Fruit fly (Drosophila melanogaster): ENCODE data around the gene lmgB.

Gene lmgB

dm6 chr2L:8534515-8535295 lies 6.3 kb upstream of the lmgB start (continued):
- TF ChIP-seq CG3726 (GFP tag; IDR thresholded peaks at IDR 0.05), result peak; percentile 94
- TF ChIP-seq CG10979 (tag; optimal IDR thresholded peaks at IDR 0.05), result peak; percentile 97
- peak; percentile 79 for TF ChIP-seq CG17361 (GFP tag; IDR thresholded peaks at IDR 0.05)
- peak; percentile 97 for TF ChIP-seq CG11504 (tag; optimal IDR thresholded peaks at IDR 0.05)
- peak; percentile 51 for TF ChIP-seq CG7928 (GFP tag; optimal IDR thresholded peaks at IDR 0.05)
- peak; percentile 77 for TF ChIP-seq CG2120 (GFP tag; optimal IDR thresholded peaks at IDR 0.05)
- TF ChIP-seq PHDP (tag; optimal IDR thresholded peaks at IDR 0.05), result peak; percentile 96

dm6 chr2L:8534118-8534514 lies 5.7 kb upstream of the lmgB start:
- TF ChIP-seq Eip74EF (GFP tag; optimal IDR thresholded peaks at IDR 0.05), result no peak
- no peak for TF ChIP-seq jumu (GFP tag; optimal IDR thresholded peaks at IDR 0.05)
- TF ChIP-seq C15 (GFP tag; IDR thresholded peaks at IDR 0.05), result no peak
- TF ChIP-seq ssp (GFP tag; IDR thresholded peaks at IDR 0.05), result no peak
- peak; percentile 63 for TF ChIP-seq GATAe (GFP tag; conservative IDR thresholded peaks at IDR 0.05)
- peak; percentile 100 for TF ChIP-seq exex (tag; optimal IDR thresholded peaks at IDR 0.05)
- TF ChIP-seq CG32772 (GFP tag; IDR thresholded peaks at IDR 0.05), result no peak
- no peak for TF ChIP-seq dysf (GFP tag; IDR thresholded peaks at IDR 0.05)
- TF ChIP-seq Aef1 (GFP tag; IDR thresholded peaks at IDR 0.05), result no peak
- TF ChIP-seq eyg (GFP tag; optimal IDR thresholded peaks at IDR 0.05), result no peak
- no peak for TF ChIP-seq HLH54F (GFP tag; optimal IDR thresholded peaks at IDR 0.05)
- TF ChIP-seq MESR4 (GFP tag; optimal IDR thresholded peaks at IDR 0.05), result no peak
- TF ChIP-seq YL-1 (GFP tag; optimal IDR thresholded peaks at IDR 0.05), result no peak
- no peak for TF ChIP-seq ken (GFP tag; IDR thresholded peaks at IDR 0.05)
- TF ChIP-seq CG1832 (GFP tag; optimal IDR thresholded peaks at IDR 0.05), result no peak
- TF ChIP-seq kah (GFP tag; optimal IDR thresholded peaks at IDR 0.05), result no peak
- peak; percentile 3 for TF ChIP-seq grn (GFP tag; optimal IDR thresholded peaks at IDR 0.05)

dm6 chr2L:8533632-8534031 lies 5.2 kb upstream of the lmgB start:
- peak; percentile 68 for TF ChIP-seq z (GFP tag; IDR thresholded peaks at IDR 0.05)
- TF ChIP-seq twi (tag; optimal IDR thresholded peaks at IDR 0.05), result peak; percentile 33
- TF ChIP-seq dati (GFP tag; IDR thresholded peaks at IDR 0.05), result 0 out of 2 replicates have a peak, but pooled peaks have one; percentile 15
- TF ChIP-seq hb (GFP tag; IDR thresholded peaks at IDR 0.05; ENCODE audit: partially characterized antibody), result no peak
- no peak for TF ChIP-seq CG3726 (GFP tag; IDR thresholded peaks at IDR 0.05)
- TF ChIP-seq rib (GFP tag; IDR thresholded peaks at IDR 0.05), result no peak
- no peak for TF ChIP-seq Rx (GFP tag; IDR thresholded peaks at IDR 0.05)
- TF ChIP-seq MBD-R2 (GFP tag; IDR thresholded peaks at IDR 0.05), result no peak
- TF ChIP-seq CG8290 (GFP tag; optimal IDR thresholded peaks at IDR 0.05), result no peak
- no peak for TF ChIP-seq CG8290 (tag; optimal IDR thresholded peaks at IDR 0.05)
- TF ChIP-seq crol (GFP tag; IDR thresholded peaks at IDR 0.05), result no peak
- no peak for TF ChIP-seq Mrtf (GFP tag; IDR thresholded peaks at IDR 0.05)
- TF ChIP-seq CG4854 (GFP tag; optimal IDR thresholded peaks at IDR 0.05), result no peak
- no peak for TF ChIP-seq CG1647 (GFP tag; optimal IDR thresholded peaks at IDR 0.05)
- no peak for TF ChIP-seq cwo (GFP tag; optimal IDR thresholded peaks at IDR 0.05)
- no peak for TF ChIP-seq CG6254 (GFP tag; optimal IDR thresholded peaks at IDR 0.05)
- no peak for TF ChIP-seq Eip74EF (GFP tag; optimal IDR thresholded peaks at IDR 0.05)
- no peak for TF ChIP-seq dm (GFP tag; optimal IDR thresholded peaks at IDR 0.05)
- no peak for TF ChIP-seq CG16813 (GFP tag; IDR thresholded peaks at IDR 0.05; ENCODE audit: partially characterized antibody)
- no peak for TF ChIP-seq sima (GFP tag; optimal IDR thresholded peaks at IDR 0.05)
- no peak for TF ChIP-seq pfk (GFP tag; optimal IDR thresholded peaks at IDR 0.05)
- no peak for TF ChIP-seq CG9817 (tag; optimal IDR thresholded peaks at IDR 0.05)
- TF ChIP-seq sens (GFP tag), result peak; percentile 58
- no peak for TF ChIP-seq dimm (GFP tag; IDR thresholded peaks at IDR 0.05)
- no peak for TF ChIP-seq CG31388 (GFP tag; optimal IDR thresholded peaks at IDR 0.05)
- TF ChIP-seq so (GFP tag; IDR thresholded peaks at IDR 0.05), result no peak
- TF ChIP-seq ken (GFP tag; IDR thresholded peaks at IDR 0.05), result no peak
- peak; percentile 78 for TF ChIP-seq CG15601 (tag; optimal IDR thresholded peaks at IDR 0.05)
